Worm (Caenorhabditis elegans): ENCODE measurements around the gene T28A11.18.

- TF ChIP-seq nhr-11 (tag; optimal IDR thresholded peaks at IDR 0.05) = no peak
- no peak for TF ChIP-seq sup-37 (GFP tag; optimal IDR thresholded peaks at IDR 0.05)
- no peak for TF ChIP-seq pqm-1 (tag; optimal IDR thresholded peaks at IDR 0.05)
- TF ChIP-seq lin-39 (tag; optimal IDR thresholded peaks at IDR 0.05) = no peak
- TF ChIP-seq aly-2 (tag; optimal IDR thresholded peaks at IDR 0.05) = no peak
- TF ChIP-seq nhr-90 (tag; optimal IDR thresholded peaks at IDR 0.05; ENCODE audit: poor library complexity) = no peak
- no peak for TF ChIP-seq skn-1 (tag; optimal IDR thresholded peaks at IDR 0.05)
- no peak for TF ChIP-seq nhr-76 (tag; optimal IDR thresholded peaks at IDR 0.05)
- no peak for TF ChIP-seq lsy-2 (tag; optimal IDR thresholded peaks at IDR 0.05)
- TF ChIP-seq lin-13 (GFP tag; optimal IDR thresholded peaks at IDR 0.05) = no peak
- no peak for TF ChIP-seq zag-1 (tag; optimal IDR thresholded peaks at IDR 0.05)
- no peak for TF ChIP-seq ztf-4 (tag; optimal IDR thresholded peaks at IDR 0.05)
- TF ChIP-seq fkh-10 (GFP tag; optimal IDR thresholded peaks at IDR 0.05) = no peak
- TF ChIP-seq mef-2 (tag; optimal IDR thresholded peaks at IDR 0.05) = no peak
Observed at ce11 chrV:3250153-3250552, 17.7 kb downstream of the T28A11.18 start, which contains the start of gene T28A11.13.
